Worm (Caenorhabditis elegans) whole organism, L1 larva: ENCODE measurements around the gene pho-7.

Experiments
- blmp-1 ChIP-seq: fragments of 150-350 bp; optimal IDR thresholded peaks from 2 replicates; lab custom pipeline; 2014; ENCODE audit warnings: missing biosample characterization, missing genetic modification characterization
- egl-13 ChIP-seq: sonication (generic microtip); optimal IDR thresholded peaks from 2 replicates; lab custom pipeline; 2016; ENCODE audit warnings: missing genotype, missing genetic modification reagents, missing genetic modification characterization, missing compliant biosample characterization
- elt-2 ChIP-seq: sonication (generic microtip); optimal IDR thresholded peaks from 2 replicates; lab custom pipeline; 2016; ENCODE audit warnings: missing genetic modification characterization, mild to moderate bottlenecking, inconsistent platforms, missing compliant biosample characterization, missing genetic modification reagents
- fkh-10 ChIP-seq: sonication (generic microtip); optimal IDR thresholded peaks from 2 replicates; lab custom pipeline; 2017; ENCODE audit warnings: missing biosample characterization, missing genetic modification reagents, missing genetic modification characterization
- lin-13 ChIP-seq: fragments of 150-350 bp; optimal IDR thresholded peaks from 2 replicates; lab custom pipeline; 2014; ENCODE audit warnings: missing biosample characterization, missing genetic modification reagents, missing genetic modification characterization
- lin-39 ChIP-seq: fragments of 150-350 bp; optimal IDR thresholded peaks from 2 replicates; lab custom pipeline; 2014; ENCODE audit warnings: missing biosample characterization, missing genetic modification reagents, missing genetic modification characterization
- nhr-11 ChIP-seq: fragments of 150-350 bp; optimal IDR thresholded peaks from 2 replicates; lab custom pipeline; 2014; ENCODE audit warnings: missing biosample characterization, missing genetic modification characterization
- nhr-28 ChIP-seq: fragments of 150-350 bp; optimal IDR thresholded peaks from 2 replicates; lab custom pipeline; 2014; ENCODE audit warnings: missing biosample characterization, missing genetic modification characterization
- nhr-76 ChIP-seq: sonication (generic microtip); optimal IDR thresholded peaks from 2 replicates; lab custom pipeline; 2017; ENCODE audit warnings: missing biosample characterization, missing genetic modification characterization
- nhr-84 ChIP-seq: sonication (generic microtip); optimal IDR thresholded peaks from 2 replicates; lab custom pipeline; 2017; ENCODE audit warnings: missing biosample characterization, missing genetic modification characterization
- snpc-4 ChIP-seq: fragments of 150-350 bp; optimal IDR thresholded peaks from 2 replicates; lab custom pipeline; 2014; ENCODE audit warnings: missing biosample characterization, missing genetic modification characterization
- unc-62 ChIP-seq: fragments of 150-350 bp; optimal IDR thresholded peaks from 2 replicates; lab custom pipeline; 2014; ENCODE audit warnings: missing biosample characterization, missing genetic modification reagents, missing genetic modification characterization
- zag-1 ChIP-seq: fragments of 150-350 bp; optimal IDR thresholded peaks from 2 replicates; lab custom pipeline; 2014; ENCODE audit warnings: missing biosample characterization, missing genetic modification characterization

- no peak for TF ChIP-seq unc-62 (GFP tag; lab: Kevin White, UChicago)
- TF ChIP-seq fkh-10 (GFP tag; lab: Kevin White, UChicago) = no peak
- TF ChIP-seq nhr-11 (tag; lab: Kevin White, UChicago) = no peak
- TF ChIP-seq nhr-28 (tag; lab: Kevin White, UChicago) = no peak
- no peak for TF ChIP-seq egl-13
- no peak for TF ChIP-seq lin-13 (GFP tag; lab: Kevin White, UChicago)
- no peak for TF ChIP-seq nhr-76 (tag; lab: Kevin White, UChicago)
- TF ChIP-seq nhr-84 (tag; lab: Kevin White, UChicago) = no peak
- no peak for TF ChIP-seq lin-39 (tag; lab: Kevin White, UChicago)
- peak; percentile 77 for TF ChIP-seq blmp-1 (tag; lab: Kevin White, UChicago)
- TF ChIP-seq snpc-4 (tag; lab: Kevin White, UChicago) = no peak
- TF ChIP-seq zag-1 (tag; lab: Kevin White, UChicago) = no peak
- TF ChIP-seq elt-2 = no peak
Observed at ce11 chrX:10902723-10903322, 38.3 kb downstream of the pho-7 start, which contains the start of gene acbp-3.
